Worm (Caenorhabditis elegans): ENCODE data around the gene D2096.5.

The D2096.5 gene

DNA sequence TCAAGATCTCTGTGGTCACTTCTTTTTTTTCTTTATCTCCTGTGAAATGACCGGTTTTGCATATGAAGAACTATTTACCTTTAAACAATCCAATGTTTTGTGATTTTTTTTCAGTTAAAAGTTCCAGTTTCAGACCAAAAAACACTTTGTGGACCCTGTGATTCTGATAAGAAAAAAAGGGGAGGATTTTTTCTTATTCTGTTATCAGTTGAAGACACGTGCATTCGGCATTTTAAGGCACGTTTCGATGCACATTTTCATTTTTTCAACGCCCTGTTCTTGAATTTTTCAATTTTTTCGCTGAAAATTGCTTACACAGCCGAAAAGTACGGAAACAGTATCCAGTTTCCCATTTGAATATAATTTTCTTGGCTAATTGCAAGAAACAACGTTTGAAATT lies 6.7 kb upstream of the D2096.5 start, which contains the start of gene aagr-1 (continued):
- TF ChIP-seq pha-4 (GFP tag; IDR thresholded peaks at IDR 0.05) (no peak), pha-4 (tag; optimal IDR thresholded peaks at IDR 0.05) (no peak), lin-38 (GFP tag; IDR thresholded peaks at IDR 0.05) (no peak), lin-39 (tag; optimal IDR thresholded peaks at IDR 0.05) (no peak), Y48G9A.11 (GFP tag; IDR thresholded peaks at IDR 0.05) (no peak), madf-5 (GFP tag; IDR thresholded peaks at IDR 0.05) (no peak), T26A8.4 (GFP tag; IDR thresholded peaks at IDR 0.05) (no peak), ceh-82 (tag; optimal IDR thresholded peaks at IDR 0.05) (no peak)

DNA sequence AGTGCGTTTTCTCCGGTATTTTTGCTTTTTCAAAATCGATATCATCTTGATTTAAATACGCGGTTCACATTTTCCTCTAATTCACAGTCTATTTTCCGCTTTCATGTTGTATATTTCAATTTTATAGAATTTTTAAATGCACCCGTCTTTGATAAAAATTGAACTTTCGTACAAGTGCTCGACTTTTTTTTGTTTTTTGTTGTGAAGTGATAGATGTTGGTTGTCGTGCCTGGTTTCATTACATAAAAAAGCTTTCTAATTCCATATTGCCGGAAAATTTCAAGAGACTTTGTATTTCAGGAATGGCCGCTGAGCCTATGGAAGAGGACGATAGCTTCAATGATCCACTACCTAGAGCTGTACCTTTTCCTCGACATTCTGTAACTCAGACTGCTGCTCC lies 3.6 kb upstream of the D2096.5 start, which contains the start of gene D2096.12:
TSS of gene D2096.12 (plus strand) at position 301 of the 400 bp plus-strand sequence.
- TF ChIP-seq daf-12 (tag; optimal IDR thresholded peaks at IDR 0.05) (no peak), ztf-7 (tag; optimal IDR thresholded peaks at IDR 0.05) (no peak), nhr-11 (tag; optimal IDR thresholded peaks at IDR 0.05) (no peak), lin-38 (GFP tag; IDR thresholded peaks at IDR 0.05) (no peak), ZK337.2 (GFP tag; IDR thresholded peaks at IDR 0.05) (no peak), ceh-62 (tag; optimal IDR thresholded peaks at IDR 0.05) (no peak), ZK546.5 (tag; optimal IDR thresholded peaks at IDR 0.05) (no peak), skn-1 (tag; optimal IDR thresholded peaks at IDR 0.05) (no peak)

DNA sequence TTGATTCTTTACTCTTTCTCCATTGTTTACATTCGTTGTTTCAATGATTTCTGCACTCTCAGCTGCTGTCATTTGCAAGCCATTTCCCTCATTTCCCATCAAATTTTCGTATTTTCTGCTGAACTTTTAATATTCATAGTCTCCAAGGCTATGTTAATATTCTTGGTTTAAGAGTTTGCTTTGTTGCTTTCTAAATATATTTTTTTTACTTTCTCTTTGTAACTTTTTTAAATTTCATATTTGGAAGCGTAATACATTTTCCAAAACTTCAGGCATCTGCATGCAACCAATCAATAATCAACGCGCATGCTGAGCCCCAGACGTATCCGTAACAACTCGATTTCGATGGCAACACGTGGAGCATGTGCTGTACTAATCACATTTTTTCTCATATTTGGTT lies 1.3 kb upstream of the D2096.5 start, which contains the start of gene sqv-1:
TSS of gene sqv-1 (plus strand) at position 301 of the 400 bp plus-strand sequence.
- TF ChIP-seq daf-16 (GFP tag; optimal IDR thresholded peaks at IDR 0.05), result no peak
- TF ChIP-seq daf-16 (tag; optimal IDR thresholded peaks at IDR 0.05), result peak; percentile 33
- no peak for TF ChIP-seq ces-1 (GFP tag; optimal IDR thresholded peaks at IDR 0.05)
- TF ChIP-seq ztf-11 (tag; optimal IDR thresholded peaks at IDR 0.05), result no peak
- no peak for TF ChIP-seq pha-4 (GFP tag; IDR thresholded peaks at IDR 0.05)
- no peak for TF ChIP-seq pha-4 (tag; optimal IDR thresholded peaks at IDR 0.05)
- TF ChIP-seq nhr-41 (GFP tag; IDR thresholded peaks at IDR 0.05), result no peak

ce11 chrIV:8358492-8358891 lies 1.1 kb downstream of the D2096.5 start, which contains the start of gene D2096.13:
Gene D2096.13, minus strand, starts transcription at chrIV:8358592.
- TF ChIP-seq ztf-11 (tag; optimal IDR thresholded peaks at IDR 0.05), result no peak
- peak; percentile 35 for TF ChIP-seq aha-1 (tag)
- no peak for TF ChIP-seq nhr-48 (tag; optimal IDR thresholded peaks at IDR 0.05)
- TF ChIP-seq zfp-3 (GFP tag; conservative IDR thresholded peaks at IDR 0.05), result no peak
- TF ChIP-seq saeg-2 (GFP tag; IDR thresholded peaks at IDR 0.05), result no peak

DNA sequence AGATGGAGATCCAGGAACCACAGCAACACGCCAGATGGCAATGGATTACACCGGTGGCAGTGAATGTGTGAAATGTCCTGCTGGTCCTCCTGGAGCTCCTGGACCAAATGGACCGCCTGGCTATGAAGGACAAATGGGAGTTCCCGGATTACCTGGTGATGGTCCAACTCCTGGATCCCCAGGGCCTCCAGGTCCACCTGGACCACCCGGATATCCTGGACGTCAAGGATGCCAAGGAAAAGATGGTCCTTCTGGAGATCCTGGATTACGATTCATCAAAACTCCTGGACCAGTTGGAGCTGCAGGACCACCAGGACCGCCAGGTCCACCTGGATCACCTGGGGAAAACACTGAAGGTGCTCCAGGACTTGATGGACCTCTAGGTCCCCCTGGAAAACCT lies 2.3 kb downstream of the D2096.5 start:
- TF ChIP-seq mdl-1 (tag; optimal IDR thresholded peaks at IDR 0.05) (no peak), set-16 (GFP tag; IDR thresholded peaks at IDR 0.05) (peak; percentile 76; the same call in 1 of the 2 replicates)

ce11 chrIV:8355592-8355991 lies 4.0 kb downstream of the D2096.5 start, which contains the start of the genes F17E9.2 and col-116:
Gene F17E9.2, plus strand, starts transcription at chrIV:8355892.
Gene col-116, plus strand, starts transcription at chrIV:8355906.
- no peak for TF ChIP-seq jun-1 (tag; optimal IDR thresholded peaks at IDR 0.05)
- TF ChIP-seq tag-97 (GFP tag; IDR thresholded peaks at IDR 0.05), result no peak

- TF ChIP-seq hif-1 (tag; optimal IDR thresholded peaks at IDR 0.05), result no peak
- TF ChIP-seq vab-7 (GFP tag; IDR thresholded peaks at IDR 0.05), result no peak
- no peak for TF ChIP-seq ceh-20 (GFP tag; IDR thresholded peaks at IDR 0.05)
- TF ChIP-seq rbr-2 (tag; optimal IDR thresholded peaks at IDR 0.05), result no peak
- no peak for TF ChIP-seq ceh-28 (tag; optimal IDR thresholded peaks at IDR 0.05)
- no peak for TF ChIP-seq lsy-2 (tag; optimal IDR thresholded peaks at IDR 0.05)
- TF ChIP-seq aly-2 (tag; optimal IDR thresholded peaks at IDR 0.05), result no peak
- no peak for TF ChIP-seq cey-2 (tag; optimal IDR thresholded peaks at IDR 0.05; ENCODE audit: borderline replicate concordance, insufficient read depth)
- no peak for TF ChIP-seq hlh-11 (tag; optimal IDR thresholded peaks at IDR 0.05)
- no peak for TF ChIP-seq mdl-1 (tag; optimal IDR thresholded peaks at IDR 0.05)
- no peak for TF ChIP-seq lin-38 (GFP tag; IDR thresholded peaks at IDR 0.05)
- TF ChIP-seq daf-12 (tag; optimal IDR thresholded peaks at IDR 0.05), result no peak
- no peak for TF ChIP-seq ZK337.2 (GFP tag; IDR thresholded peaks at IDR 0.05)
- no peak for TF ChIP-seq nhr-76 (tag; optimal IDR thresholded peaks at IDR 0.05)
- TF ChIP-seq spr-3 (GFP tag; optimal IDR thresholded peaks at IDR 0.05), result no peak
- TF ChIP-seq mxl-2 (GFP tag; conservative IDR thresholded peaks at IDR 0.05), result no peak
- no peak for TF ChIP-seq nhr-111 (GFP tag; optimal IDR thresholded peaks at IDR 0.05)
Observed at ce11 chrIV:8354572-8354971, 5.0 kb downstream of the D2096.5 start, which contains the start of gene F17E9.3. Gene F17E9.3, plus strand, starts transcription at chrIV:8354872.
